Worm (Caenorhabditis elegans): ENCODE results near the gene F52H2.1.

- TF ChIP-seq nhr-237 (tag; optimal IDR thresholded peaks at IDR 0.05): no peak
- no peak for TF ChIP-seq aly-2 (tag; optimal IDR thresholded peaks at IDR 0.05)
- no peak for TF ChIP-seq ctbp-1 (GFP tag; IDR thresholded peaks at IDR 0.05)
- TF ChIP-seq jun-1 (tag; optimal IDR thresholded peaks at IDR 0.05): no peak
- TF ChIP-seq pha-4 (GFP tag; IDR thresholded peaks at IDR 0.05): no peak
- TF ChIP-seq pha-4 (tag; optimal IDR thresholded peaks at IDR 0.05): no peak
- no peak for TF ChIP-seq nhr-25 (tag; optimal IDR thresholded peaks at IDR 0.05; ENCODE audit: borderline replicate concordance, insufficient read depth)
- peak; percentile 75 for TF ChIP-seq pqm-1 (tag; optimal IDR thresholded peaks at IDR 0.05)
These were observed 7.7 kb downstream of the F52H2.1 start, which contains the start of gene H01M10.1 for ce11 chrX:2580524-2580981.
